Fruit fly (Drosophila melanogaster) whole organism, embryonic: ENCODE data around the gene Bdp1.
A peak's percentile ranks its signal among the peaks of the same experiment; 100 is the strongest.

Experiments used
- Antp ChIP-seq: fragments of 200-800 bp; sonication (Bioruptor generic); optimal IDR thresholded peaks from 3 replicates; lab custom pipeline; 2016; ENCODE audit warnings: missing biosample characterization, missing genetic modification characterization
- B-H2 ChIP-seq: fragments of 200-800 bp; sonication (Bioruptor generic); optimal IDR thresholded peaks from 2 replicates; lab custom pipeline; 2018; ENCODE audit warnings: missing biosample characterization, mild to moderate bottlenecking, missing genetic modification characterization
- CG10274 ChIP-seq: fragments of 200-800 bp; sonication (Bioruptor generic); optimal IDR thresholded peaks from 3 replicates; lab custom pipeline; 2017; ENCODE audit warnings: missing biosample characterization, mild to moderate bottlenecking, missing genetic modification characterization
- CG12104 ChIP-seq: fragments of 200-800 bp; sonication (Bioruptor generic); optimal IDR thresholded peaks from 3 replicates; lab custom pipeline; 2016; ENCODE audit warnings: missing biosample characterization, missing genetic modification characterization
- CG13424 ChIP-seq: fragments of 200-800 bp; sonication (Bioruptor generic); optimal IDR thresholded peaks from 2 replicates; lab custom pipeline; 2019; ENCODE audit warnings: missing biosample characterization, mild to moderate bottlenecking, missing genetic modification characterization, moderate library complexity
- CG14014 ChIP-seq: fragments of 200-800 bp; sonication (Bioruptor generic); IDR thresholded peaks from 2 replicates; pipeline ENCODE4 v1.3.6; 2022; ENCODE audit warnings: missing biosample characterization, missing genetic modification characterization
- CG16815 ChIP-seq: fragments of 200-800 bp; sonication (Bioruptor generic); optimal IDR thresholded peaks from 3 replicates; lab custom pipeline; 2017; ENCODE audit warnings: missing biosample characterization, mild to moderate bottlenecking, missing genetic modification characterization
- CG2199 ChIP-seq: fragments of 200-800 bp; sonication (Bioruptor generic); IDR thresholded peaks from 3 replicates; pipeline ENCODE4 v1.3.6; 2022; ENCODE audit warnings: missing biosample characterization, missing genetic modification characterization
- CG2678 ChIP-seq: fragments of 200-800 bp; sonication (Bioruptor generic); optimal IDR thresholded peaks from 3 replicates; lab custom pipeline; 2019; ENCODE audit warnings: missing biosample characterization, mild to moderate bottlenecking, missing genetic modification characterization, moderate library complexity
- CG30020 ChIP-seq: fragments of 200-800 bp; optimal IDR thresholded peaks from 2 replicates; lab custom pipeline; 2019; ENCODE audit warnings: missing biosample characterization, mild to moderate bottlenecking, missing genetic modification characterization, moderate library complexity
- CG4360 ChIP-seq: fragments of 200-800 bp; sonication (Bioruptor generic); IDR thresholded peaks from 2 replicates; pipeline ENCODE4 v1.3.6; 2022; ENCODE audit warnings: missing biosample characterization, missing genetic modification characterization
- CG5245 ChIP-seq: fragments of 200-800 bp; sonication (Bioruptor generic); optimal IDR thresholded peaks from 3 replicates; lab custom pipeline; 2016; ENCODE audit warnings: missing biosample characterization, missing genetic modification characterization
- CG6683 ChIP-seq: fragments of 200-800 bp; sonication (Bioruptor generic); optimal IDR thresholded peaks from 2 replicates; lab custom pipeline; 2017; ENCODE audit warnings: missing biosample characterization, mild to moderate bottlenecking, missing genetic modification characterization, missing genetic modification reagents
- CG6765 ChIP-seq: fragments of 200-800 bp; sonication (Bioruptor generic); optimal IDR thresholded peaks from 3 replicates; lab custom pipeline; 2017; ENCODE audit warnings: missing biosample characterization, mild to moderate bottlenecking, missing genetic modification characterization
- CG6791 ChIP-seq: fragments of 200-800 bp; sonication (Bioruptor generic); IDR thresholded peaks from 3 replicates; pipeline ENCODE4 v1.3.6; 2022; ENCODE audit warnings: missing biosample characterization, missing genetic modification characterization; ENCODE audit not compliant: partially characterized antibody
- CG6854 ChIP-seq: fragments of 200-800 bp; sonication (Bioruptor generic); optimal IDR thresholded peaks from 3 replicates; lab custom pipeline; 2017; ENCODE audit warnings: missing biosample characterization, mild to moderate bottlenecking, missing genetic modification characterization
- CG8290 ChIP-seq, 3 experiments: fragments of 200-800 bp; sonication (Bioruptor generic); optimal IDR thresholded peaks; 2 replicates each; lab custom pipeline; 2016 to 2019; ENCODE audit warnings: missing biosample characterization in 3 of 3, missing genetic modification characterization in 3 of 3, mild to moderate bottlenecking in 2 of 3, moderate library complexity in 1 of 3
- CG8478 ChIP-seq: fragments of >200 bp; optimal IDR thresholded peaks from 2 replicates; lab custom pipeline; 2018
- CG9727 ChIP-seq: fragments of 200-800 bp; sonication (Bioruptor generic); optimal IDR thresholded peaks from 3 replicates; lab custom pipeline; 2017; ENCODE audit warnings: missing biosample characterization, mild to moderate bottlenecking, missing genetic modification characterization
- CG9797 ChIP-seq: fragments of 200-800 bp; sonication (Bioruptor generic); optimal IDR thresholded peaks from 3 replicates; lab custom pipeline; 2018; ENCODE audit warnings: missing biosample characterization, mild to moderate bottlenecking, missing genetic modification characterization
- Dll ChIP-seq: fragments of 200-800 bp; sonication (Bioruptor generic); IDR thresholded peaks from 4 replicates; pipeline ENCODE4 v1.3.6; 2022; ENCODE audit warnings: missing biosample characterization, missing genetic modification characterization; ENCODE audit not compliant: partially characterized antibody
- Doc3 ChIP-seq: fragments of 200-800 bp; sonication (Bioruptor generic); IDR thresholded peaks from 3 replicates; pipeline ENCODE4 v1.3.6; 2022; ENCODE audit warnings: missing biosample characterization, missing genetic modification characterization; ENCODE audit not compliant: partially characterized antibody
- E2f1 ChIP-seq: fragments of 200-800 bp; sonication (Bioruptor generic); IDR thresholded peaks from 2 replicates; pipeline ENCODE4 v1.3.6; 2022; ENCODE audit warnings: missing biosample characterization, missing genetic modification characterization
- Fer2 ChIP-seq: fragments of 200-800 bp; sonication (Bioruptor generic); optimal IDR thresholded peaks from 2 replicates; lab custom pipeline; 2018; ENCODE audit warnings: missing biosample characterization, mild to moderate bottlenecking, missing genetic modification characterization, moderate library complexity
- Hmx ChIP-seq: fragments of 200-800 bp; sonication (Bioruptor generic); optimal IDR thresholded peaks from 2 replicates; lab custom pipeline; 2016; ENCODE audit warnings: missing biosample characterization, missing genetic modification characterization
- Ssrp ChIP-seq: fragments of 200-800 bp; sonication (Bioruptor generic); optimal IDR thresholded peaks from 2 replicates; lab custom pipeline; 2018; ENCODE audit warnings: missing biosample characterization, mild to moderate bottlenecking, missing genetic modification characterization, moderate library complexity
- amos ChIP-seq: fragments of 200-800 bp; sonication (Bioruptor generic); IDR thresholded peaks from 2 replicates; pipeline ENCODE4 v1.3.6; 2022; ENCODE audit warnings: missing biosample characterization, missing genetic modification characterization; ENCODE audit not compliant: partially characterized antibody
- ase ChIP-seq: fragments of 200-800 bp; sonication (Bioruptor generic); IDR thresholded peaks from 3 replicates; pipeline ENCODE4 v1.3.6; 2022; ENCODE audit warnings: missing biosample characterization, missing genetic modification characterization
- dan ChIP-seq: fragments of 200-800 bp; sonication (Bioruptor generic); IDR thresholded peaks from 2 replicates; pipeline ENCODE4 v1.3.6; 2022; ENCODE audit warnings: missing biosample characterization, missing genetic modification characterization
- disco-r ChIP-seq: fragments of 200-800 bp; sonication (Bioruptor generic); optimal IDR thresholded peaks from 2 replicates; lab custom pipeline; 2016; ENCODE audit warnings: missing biosample characterization, missing genetic modification characterization
- gro ChIP-seq: fragments of 200-800 bp; sonication (Bioruptor generic); optimal IDR thresholded peaks from 2 replicates; lab custom pipeline; 2016; ENCODE audit warnings: missing biosample characterization, missing genetic modification characterization
- gsb ChIP-seq: fragments of 200-800 bp; sonication (Bioruptor generic); IDR thresholded peaks from 2 replicates; pipeline ENCODE4 v1.3.6; 2022; ENCODE audit warnings: missing biosample characterization, missing genetic modification characterization
- gsb-n ChIP-seq: fragments of 200-800 bp; sonication (Bioruptor generic); optimal IDR thresholded peaks from 3 replicates; lab custom pipeline; 2018; ENCODE audit warnings: missing biosample characterization, mild to moderate bottlenecking, missing genetic modification characterization
- gt ChIP-seq: fragments of 200-800 bp; sonication (Bioruptor generic); IDR thresholded peaks from 2 replicates; pipeline ENCODE4 v1.3.6; 2022; ENCODE audit warnings: missing biosample characterization, missing genetic modification characterization
- hbn ChIP-seq: fragments of 200-800 bp; sonication (Bioruptor generic); IDR thresholded peaks from 2 replicates; pipeline ENCODE4 v1.3.6; 2022; ENCODE audit warnings: missing biosample characterization, missing genetic modification characterization; ENCODE audit not compliant: partially characterized antibody
- tin ChIP-seq: fragments of 200-800 bp; sonication (Bioruptor generic); optimal IDR thresholded peaks from 3 replicates; lab custom pipeline; 2016; ENCODE audit warnings: missing biosample characterization, missing genetic modification characterization
- wek ChIP-seq: fragments of 200-800 bp; sonication (Bioruptor generic); optimal IDR thresholded peaks from 3 replicates; lab custom pipeline; 2018; ENCODE audit warnings: missing biosample characterization, mild to moderate bottlenecking, missing genetic modification characterization, moderate library complexity
- z ChIP-seq: fragments of 200-800 bp; sonication (Bioruptor generic); IDR thresholded peaks from 3 replicates; pipeline ENCODE4 v1.3.6; 2022; ENCODE audit warnings: missing biosample characterization, missing genetic modification characterization

Bdp1 gene

DNA sequence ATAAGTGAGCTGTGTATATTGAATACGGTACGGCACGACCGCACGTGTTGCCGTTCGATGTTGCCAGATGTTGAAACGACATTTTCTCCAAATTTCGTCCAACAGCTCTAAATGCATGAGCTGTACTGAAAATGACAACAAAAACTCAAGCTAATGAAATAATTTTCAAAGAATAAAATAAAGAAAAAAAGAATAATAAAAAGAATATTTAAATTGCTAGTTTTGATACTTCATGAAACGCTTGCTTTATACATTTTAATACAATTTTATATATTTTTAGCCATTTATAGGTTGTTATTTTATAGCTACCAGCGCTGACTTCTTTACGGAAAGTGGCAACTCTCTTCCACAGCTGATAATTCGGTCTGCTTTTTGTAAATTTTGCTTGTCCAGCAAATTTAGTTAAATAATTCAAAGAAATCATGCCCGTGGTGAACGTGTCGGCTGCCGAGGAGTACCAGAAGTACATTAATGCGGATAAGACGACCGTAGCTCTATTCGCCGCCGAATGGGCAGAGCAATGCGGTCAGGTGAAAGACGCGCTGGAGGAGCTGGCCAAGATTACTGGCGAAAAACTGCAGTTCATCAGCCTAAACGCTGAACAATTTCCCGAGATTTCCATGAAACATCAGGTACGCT, 7.5 kb downstream of the Bdp1 start, which contains the start of the genes Nnp-1 and Grx3 (continued):
- peak; percentile 29 for TF ChIP-seq Ssrp (tag; lab: Kevin White, UChicago)
- no peak for TF ChIP-seq CG6683 (GFP tag; lab: Kevin White, UChicago)
- no peak for TF ChIP-seq CG5245
- TF ChIP-seq gsb (GFP tag; lab: Robert Waterston, UW) = no peak
- TF ChIP-seq CG9797 (GFP tag; lab: Kevin White, UChicago) = peak; percentile 41
- no peak for TF ChIP-seq CG2678 (tag; lab: Kevin White, UChicago)
- TF ChIP-seq gro (GFP tag; lab: Kevin White, UChicago) = no peak
- TF ChIP-seq CG13424 (tag; lab: Kevin White, UChicago) = peak; percentile 80
- 0 out of 2 replicates have a peak, but pooled peaks have one; percentile 24 for TF ChIP-seq E2f1 (GFP tag; lab: Robert Waterston, UW)
- TF ChIP-seq Dll = no peak
- no peak for TF ChIP-seq CG6854
- TF ChIP-seq ase (GFP tag; lab: Robert Waterston, UW) = no peak
- TF ChIP-seq gsb-n (tag; lab: Kevin White, UChicago) = no peak
- no peak for TF ChIP-seq CG2199 (GFP tag; lab: Robert Waterston, UW)
- peak; percentile 65 for TF ChIP-seq CG30020 (tag; lab: Kevin White, UChicago)
- no peak for TF ChIP-seq CG8290 (GFP tag; optimal IDR thresholded peaks at IDR 0.05; lab: Kevin White, UChicago)
- no peak for TF ChIP-seq CG8290 (tag; optimal IDR thresholded peaks at IDR 0.05; lab: Kevin White, UChicago)
- TF ChIP-seq CG4360 (GFP tag; lab: Robert Waterston, UW) = peak; percentile 46; the same call in 1 of the 2 replicates
- no peak for TF ChIP-seq dan (GFP tag; lab: Robert Waterston, UW)
- no peak for TF ChIP-seq CG14014 (GFP tag; lab: Robert Waterston, UW)
- no peak for TF ChIP-seq Hmx (GFP tag; lab: Kevin White, UChicago)
- no peak for TF ChIP-seq Antp (GFP tag; lab: Kevin White, UChicago)
- no peak for TF ChIP-seq z
- no peak for TF ChIP-seq disco-r (GFP tag; lab: Kevin White, UChicago)
- peak; percentile 54 for TF ChIP-seq tin
- no peak for TF ChIP-seq hbn (GFP tag; lab: Robert Waterston, UW)
- TF ChIP-seq Doc3 (GFP tag; lab: Robert Waterston, UW) = no peak
- peak; percentile 60 for TF ChIP-seq CG12104
- TF ChIP-seq amos (GFP tag; lab: Robert Waterston, UW) = no peak
- TF ChIP-seq CG8478 (lab: Kevin White, UChicago) = no peak
- TF ChIP-seq gt (GFP tag; lab: Robert Waterston, UW) = no peak
- TF ChIP-seq Fer2 (tag; lab: Kevin White, UChicago) = peak; percentile 54
- peak; percentile 73 for TF ChIP-seq B-H2 (GFP tag; lab: Kevin White, UChicago)

- TF ChIP-seq CG6765 (GFP tag; lab: Kevin White, UChicago) (no peak), CG16815 (GFP tag; lab: Kevin White, UChicago) (no peak), CG9727 (GFP tag; lab: Kevin White, UChicago) (no peak), z (peak; percentile 98), CG6791 (peak; percentile 16; the same call in 1 of the 3 replicates), wek (no peak), CG10274 (GFP tag; lab: Kevin White, UChicago) (no peak)
- TF ChIP-seq, all 482 proteins: peak for 2
Measured at dm6 chr2L:13362953-13363352, 10.7 kb downstream of the Bdp1 start.
